Worm (Caenorhabditis elegans): ENCODE data around the gene F47D12.9.

- TF ChIP-seq F13C5.2 (tag; optimal IDR thresholded peaks at IDR 0.05) (no peak), tbx-11 (GFP tag; IDR thresholded peaks at IDR 0.05) (no peak), ama-1 (optimal IDR thresholded peaks at IDR 0.05) (no peak), aly-1 (tag; optimal IDR thresholded peaks at IDR 0.05) (no peak), scrt-1 (GFP tag; IDR thresholded peaks at IDR 0.05) (no peak), hnd-1 (tag; optimal IDR thresholded peaks at IDR 0.05) (no peak), hmbx-1 (tag; optimal IDR thresholded peaks at IDR 0.05) (no peak), B0310.2 (tag; optimal IDR thresholded peaks at IDR 0.05) (no peak), ceh-13 (GFP tag; optimal IDR thresholded peaks at IDR 0.05) (no peak), flt-1 (GFP tag; IDR thresholded peaks at IDR 0.05) (no peak)
Measured at ce11 chrIII:6256675-6257074, 46.5 kb downstream of the F47D12.9 start, which contains the start of gene srg-9.

Measured in whole organism, early embryonic.